Worm (Caenorhabditis elegans) whole organism, L3 larva: ENCODE data around the gene cyp-33C1.

Source experiments
- ZK546.5 ChIP-seq: sonication (generic microtip); optimal IDR thresholded peaks from 2 replicates; lab custom pipeline; 2017; ENCODE audit warnings: missing biosample characterization, missing genetic modification characterization
- aly-2 ChIP-seq: fragments of 150-350 bp; optimal IDR thresholded peaks from 2 replicates; lab custom pipeline; 2014; ENCODE audit warnings: missing biosample characterization, missing genetic modification characterization
- ama-1 ChIP-seq: fragments of 150-350 bp; optimal IDR thresholded peaks from 2 replicates; lab custom pipeline; 2018
- ceh-16 ChIP-seq: sonication (generic microtip); optimal IDR thresholded peaks from 2 replicates; lab custom pipeline; 2017; ENCODE audit warnings: missing biosample characterization, missing genetic modification characterization
- ceh-28 ChIP-seq: fragments of 150-350 bp; optimal IDR thresholded peaks from 2 replicates; lab custom pipeline; 2014; ENCODE audit warnings: missing biosample characterization, missing genetic modification reagents, missing genetic modification characterization
- ceh-82 ChIP-seq: fragments of 150-350 bp; optimal IDR thresholded peaks from 2 replicates; lab custom pipeline; 2014; ENCODE audit warnings: missing biosample characterization, missing genetic modification characterization
- ceh-9 ChIP-seq: sonication (generic microtip); optimal IDR thresholded peaks from 2 replicates; lab custom pipeline; 2018; ENCODE audit warnings: missing biosample characterization, missing genetic modification characterization
- egl-27 ChIP-seq: sonication (generic microtip); optimal IDR thresholded peaks from 4 replicates; lab custom pipeline; 2017; ENCODE audit warnings: missing biosample characterization, missing genetic modification reagents, missing genetic modification characterization
- egl-5 ChIP-seq: fragments of 150-350 bp; optimal IDR thresholded peaks from 2 replicates; lab custom pipeline; 2017; ENCODE audit warnings: missing biosample characterization, missing genetic modification reagents, missing genetic modification characterization, inconsistent platforms
- elt-1 ChIP-seq: fragments of 150-350 bp; optimal IDR thresholded peaks from 2 replicates; lab custom pipeline; 2014; ENCODE audit warnings: missing biosample characterization, missing genetic modification characterization
- elt-2 ChIP-seq: sonication (generic microtip); optimal IDR thresholded peaks from 2 replicates; lab custom pipeline; 2016; ENCODE audit warnings: missing genetic modification reagents, mild to moderate bottlenecking, missing genetic modification characterization, missing compliant biosample characterization
- elt-3 ChIP-seq, 3 experiments: fragments of 150-350 bp in 1 of 3; sonication (generic microtip) in 2 of 3; optimal IDR thresholded peaks; 2 replicates in 2 of 3; 4 replicates in 1 of 3; lab custom pipeline; 2014 to 2017; ENCODE audit warnings: missing biosample characterization in 3 of 3, missing genetic modification characterization in 3 of 3
- fkh-2 ChIP-seq: fragments of 150-350 bp; optimal IDR thresholded peaks from 2 replicates; lab custom pipeline; 2014; ENCODE audit warnings: missing biosample characterization, missing genetic modification reagents, missing genetic modification characterization
- fos-1 ChIP-seq: fragments of 150-350 bp; optimal IDR thresholded peaks from 2 replicates; lab custom pipeline; 2014; ENCODE audit warnings: missing biosample characterization, missing genetic modification characterization
- hmg-11 ChIP-seq: sonication (generic microtip); optimal IDR thresholded peaks from 2 replicates; lab custom pipeline; 2016; ENCODE audit warnings: missing genetic modification characterization, missing compliant biosample characterization
- jun-1 ChIP-seq: fragments of 150-350 bp; optimal IDR thresholded peaks from 2 replicates; lab custom pipeline; 2014; ENCODE audit warnings: missing biosample characterization, missing genetic modification reagents, missing genetic modification characterization
- lin-15B ChIP-seq: fragments of 150-350 bp; optimal IDR thresholded peaks from 2 replicates; lab custom pipeline; 2014; ENCODE audit warnings: missing biosample characterization, missing genetic modification characterization
- lin-39 ChIP-seq: fragments of 150-350 bp; optimal IDR thresholded peaks from 2 replicates; lab custom pipeline; 2018; ENCODE audit warnings: missing biosample characterization, missing genetic modification reagents, missing genetic modification characterization
- lsy-12 ChIP-seq: sonication (generic microtip); optimal IDR thresholded peaks from 2 replicates; lab custom pipeline; 2016; ENCODE audit warnings: mild to moderate bottlenecking, missing genetic modification characterization, missing compliant biosample characterization
- mdl-1 ChIP-seq: fragments of 150-350 bp; optimal IDR thresholded peaks from 2 replicates; lab custom pipeline; 2014; ENCODE audit warnings: missing biosample characterization, missing genetic modification characterization
- mml-1 ChIP-seq: fragments of 150-350 bp; sonication (generic microtip); optimal IDR thresholded peaks from 3 replicates; lab custom pipeline; 2014; ENCODE audit warnings: missing biosample characterization, missing genetic modification characterization
- nfya-1 ChIP-seq: sonication (generic microtip); optimal IDR thresholded peaks from 2 replicates; lab custom pipeline; 2017; ENCODE audit warnings: missing genetic modification characterization, mild to moderate bottlenecking, missing compliant biosample characterization, antibody characterized with exemption, moderate library complexity; ENCODE audit not compliant: insufficient read depth
- nhr-11 ChIP-seq: fragments of 150-350 bp; optimal IDR thresholded peaks from 2 replicates; lab custom pipeline; 2014; ENCODE audit warnings: missing biosample characterization, missing genetic modification characterization
- nhr-237 ChIP-seq: fragments of 150-350 bp; optimal IDR thresholded peaks from 2 replicates; lab custom pipeline; 2014; ENCODE audit warnings: missing biosample characterization, missing genetic modification characterization
- nhr-25 ChIP-seq: sonication (generic microtip); optimal IDR thresholded peaks from 2 replicates; lab custom pipeline; 2017; ENCODE audit warnings: missing biosample characterization, missing genetic modification characterization
- nhr-28 ChIP-seq: fragments of 150-350 bp; optimal IDR thresholded peaks from 2 replicates; lab custom pipeline; 2014; ENCODE audit warnings: missing biosample characterization, missing genetic modification characterization
- nhr-43 ChIP-seq: sonication (generic microtip); optimal IDR thresholded peaks from 2 replicates; lab custom pipeline; 2016; ENCODE audit warnings: mild to moderate bottlenecking, missing genetic modification characterization, missing compliant biosample characterization; ENCODE audit not compliant: poor library complexity, severe bottlenecking
- nhr-67 ChIP-seq: fragments of 150-350 bp; optimal IDR thresholded peaks from 2 replicates; lab custom pipeline; 2014; ENCODE audit warnings: missing biosample characterization, missing genetic modification characterization
- nhr-76 ChIP-seq: fragments of 150-350 bp; sonication (generic microtip); optimal IDR thresholded peaks from 5 replicates; lab custom pipeline; 2014; ENCODE audit warnings: missing biosample characterization, missing genetic modification characterization
- nhr-77 ChIP-seq: fragments of 150-350 bp; optimal IDR thresholded peaks from 2 replicates; lab custom pipeline; 2014; ENCODE audit warnings: missing biosample characterization, missing genetic modification characterization
- pha-4 ChIP-seq: fragments of 150-350 bp; optimal IDR thresholded peaks from 2 replicates; lab custom pipeline; 2014; ENCODE audit warnings: missing biosample characterization, missing genetic modification reagents, missing genetic modification characterization
- pqm-1 ChIP-seq: fragments of 150-350 bp; optimal IDR thresholded peaks from 2 replicates; lab custom pipeline; 2017; ENCODE audit warnings: missing biosample characterization, missing genetic modification characterization, inconsistent platforms
- skn-1 ChIP-seq: fragments of 150-350 bp; optimal IDR thresholded peaks from 2 replicates; lab custom pipeline; 2014; ENCODE audit warnings: missing biosample characterization, missing genetic modification characterization
- snpc-4 ChIP-seq: fragments of 150-350 bp; optimal IDR thresholded peaks from 2 replicates; lab custom pipeline; 2014; ENCODE audit warnings: missing biosample characterization, missing genetic modification characterization
- unc-39 ChIP-seq: sonication (generic microtip); optimal IDR thresholded peaks from 4 replicates; lab custom pipeline; 2017; ENCODE audit warnings: missing biosample characterization, missing genetic modification characterization
- unc-62 ChIP-seq: fragments of 150-350 bp; sonication (generic microtip); optimal IDR thresholded peaks from 4 replicates; lab custom pipeline; 2014; ENCODE audit warnings: missing biosample characterization, missing genetic modification reagents, missing genetic modification characterization
- zag-1 ChIP-seq: fragments of 150-350 bp; optimal IDR thresholded peaks from 2 replicates; lab custom pipeline; 2014; ENCODE audit warnings: missing biosample characterization, missing genetic modification characterization
- ztf-11 ChIP-seq: fragments of 150-350 bp; optimal IDR thresholded peaks from 2 replicates; lab custom pipeline; 2014; ENCODE audit warnings: missing biosample characterization, missing genetic modification characterization
- ztf-4 ChIP-seq: fragments of 150-350 bp; optimal IDR thresholded peaks from 2 replicates; lab custom pipeline; 2014; ENCODE audit warnings: missing biosample characterization, missing genetic modification characterization

cyp-33C1 gene

ce11 chrV:2207527-2207926, 28.2 kb downstream of the cyp-33C1 start:
- no peak for TF ChIP-seq pqm-1 (tag; lab: Kevin White, UChicago)
- TF ChIP-seq elt-1 (tag; lab: Kevin White, UChicago): no peak
- no peak for TF ChIP-seq hmg-11 (tag; lab: Kevin White, UChicago)
- TF ChIP-seq nfya-1 (tag; lab: Kevin White, UChicago): peak; percentile 84
- TF ChIP-seq nhr-11 (tag; lab: Kevin White, UChicago): no peak
- TF ChIP-seq lsy-12 (tag; lab: Kevin White, UChicago): no peak

ce11 chrV:2211936-2212335, 32.6 kb downstream of the cyp-33C1 start, which contains the start of gene nhr-133:
TSS of gene nhr-133 (minus strand) at chrV:2212118.
- peak; percentile 73 for TF ChIP-seq pha-4 (tag; lab: Kevin White, UChicago)
- TF ChIP-seq unc-39 (tag; lab: Kevin White, UChicago): no peak
- peak; percentile 38 for TF ChIP-seq elt-2 (tag; lab: Kevin White, UChicago)

ce11 chrV:2214428-2215038, 35.2 kb downstream of the cyp-33C1 start, which contains the start of gene nhr-184:
TSS of gene nhr-184 (minus strand) at chrV:2214478.
- no peak for TF ChIP-seq ama-1
- TF ChIP-seq elt-1 (tag; lab: Kevin White, UChicago): no peak
- TF ChIP-seq snpc-4 (tag; lab: Kevin White, UChicago): no peak
- no peak for TF ChIP-seq nhr-28 (tag; lab: Kevin White, UChicago)
- peak; percentile 42 for TF ChIP-seq hmg-11 (tag; lab: Kevin White, UChicago)
- TF ChIP-seq lin-15B: no peak
- no peak for TF ChIP-seq jun-1 (tag; lab: Kevin White, UChicago)
- no peak for TF ChIP-seq skn-1 (tag; lab: Kevin White, UChicago)
- no peak for TF ChIP-seq nhr-237 (tag; lab: Kevin White, UChicago)
- TF ChIP-seq unc-39 (tag; lab: Kevin White, UChicago): no peak
- TF ChIP-seq ceh-28 (tag; lab: Kevin White, UChicago): no peak
- no peak for TF ChIP-seq ceh-9 (tag; lab: Kevin White, UChicago)
- TF ChIP-seq aly-2 (tag; lab: Kevin White, UChicago): no peak
- TF ChIP-seq egl-5: no peak
- TF ChIP-seq nhr-11 (tag; lab: Kevin White, UChicago): no peak
- TF ChIP-seq fkh-2 (tag; lab: Kevin White, UChicago): no peak
- no peak for TF ChIP-seq elt-3 (tag; optimal IDR thresholded peaks at IDR 0.05; lab: Kevin White, UChicago)
- TF ChIP-seq zag-1: no peak
- peak; percentile 58 for TF ChIP-seq pha-4 (tag; lab: Kevin White, UChicago)
- TF ChIP-seq ztf-4: no peak
- TF ChIP-seq pqm-1 (tag; lab: Kevin White, UChicago): peak; percentile 25
- TF ChIP-seq ceh-16 (tag; lab: Kevin White, UChicago): no peak
- no peak for TF ChIP-seq lin-39
- TF ChIP-seq unc-62 (GFP tag; lab: Kevin White, UChicago): no peak
- peak; percentile 27 for TF ChIP-seq elt-2 (tag; lab: Kevin White, UChicago)
- TF ChIP-seq mdl-1 (tag; lab: Kevin White, UChicago): no peak
- no peak for TF ChIP-seq nhr-67
- TF ChIP-seq ceh-82: no peak
- no peak for TF ChIP-seq fos-1
- TF ChIP-seq ztf-11: no peak
- TF ChIP-seq nhr-77 (tag; lab: Kevin White, UChicago): no peak
- TF ChIP-seq ZK546.5 (tag; lab: Kevin White, UChicago): no peak
- no peak for TF ChIP-seq nhr-76 (tag; lab: Kevin White, UChicago)
- TF ChIP-seq nhr-43: no peak
- TF ChIP-seq, all 47 proteins: peak for 4

- TF ChIP-seq nhr-25 (tag; lab: Kevin White, UChicago) (no peak), elt-2 (tag; lab: Kevin White, UChicago) (no peak), mml-1 (tag; lab: Kevin White, UChicago) (no peak), skn-1 (tag; lab: Kevin White, UChicago) (no peak), egl-27 (tag; lab: Kevin White, UChicago) (no peak), ceh-82 (no peak)
These were observed 36.0 kb downstream of the cyp-33C1 start, which contains the start of gene nstp-8 for ce11 chrV:2215352-2215751. TSS of gene nstp-8 (plus strand) at chrV:2215652.
